Fruit fly (Drosophila melanogaster) whole organism, embryonic: ENCODE measurements around the gene MSAmiP.

Experiments used
- Bdp1 ChIP-seq: fragments of 200-800 bp; sonication (Bioruptor generic); optimal IDR thresholded peaks from 3 replicates; lab custom pipeline; 2016; ENCODE audit warnings: missing biosample characterization, missing genetic modification characterization
- CG11085 ChIP-seq: fragments of 200-800 bp; sonication (Bioruptor generic); IDR thresholded peaks from 2 replicates; pipeline ENCODE4 v1.3.6; 2022; ENCODE audit warnings: missing biosample characterization, missing genetic modification characterization
- CG11504 ChIP-seq: fragments of 200-800 bp; sonication (Bioruptor generic); optimal IDR thresholded peaks from 3 replicates; lab custom pipeline; 2019; ENCODE audit warnings: missing biosample characterization, mild to moderate bottlenecking, missing genetic modification characterization, moderate library complexity
- CG11560 ChIP-seq: fragments of 200-800 bp; sonication (Bioruptor generic); IDR thresholded peaks from 3 replicates; pipeline ENCODE4 v1.3.6; 2022; ENCODE audit warnings: missing biosample characterization, missing genetic modification characterization
- CG11695 ChIP-seq: fragments of 200-800 bp; sonication (Bioruptor generic); IDR thresholded peaks from 3 replicates; pipeline ENCODE4 v1.3.6; 2022; ENCODE audit warnings: missing biosample characterization, missing genetic modification characterization
- CG12391 ChIP-seq: fragments of 200-800 bp; sonication (Bioruptor generic); optimal IDR thresholded peaks from 3 replicates; lab custom pipeline; 2018; ENCODE audit warnings: missing biosample characterization, mild to moderate bottlenecking, missing genetic modification characterization, moderate library complexity
- CG16813 ChIP-seq: fragments of 200-800 bp; sonication (Bioruptor generic); IDR thresholded peaks from 3 replicates; pipeline ENCODE4 v1.3.6; 2022; ENCODE audit warnings: missing biosample characterization, missing genetic modification characterization; ENCODE audit not compliant: partially characterized antibody
- CG30020 ChIP-seq: fragments of 200-800 bp; optimal IDR thresholded peaks from 2 replicates; lab custom pipeline; 2019; ENCODE audit warnings: missing biosample characterization, mild to moderate bottlenecking, missing genetic modification characterization, moderate library complexity
- CG33557 ChIP-seq: fragments of 200-800 bp; sonication (Bioruptor generic); optimal IDR thresholded peaks from 2 replicates; lab custom pipeline; 2019; ENCODE audit warnings: missing biosample characterization, mild to moderate bottlenecking, missing genetic modification characterization, moderate library complexity
- CG3995 ChIP-seq: fragments of 200-800 bp; sonication (Bioruptor generic); optimal IDR thresholded peaks from 3 replicates; lab custom pipeline; 2016; ENCODE audit warnings: missing biosample characterization, missing genetic modification characterization
- CG5953 ChIP-seq: fragments of 200-800 bp; sonication (Bioruptor generic); IDR thresholded peaks from 2 replicates; pipeline ENCODE4 v1.3.6; 2022; ENCODE audit warnings: missing biosample characterization, missing genetic modification characterization
- CG8478 ChIP-seq: fragments of >200 bp; optimal IDR thresholded peaks from 2 replicates; lab custom pipeline; 2018
- CG9817 ChIP-seq: fragments of 200-800 bp; sonication (Bioruptor generic); optimal IDR thresholded peaks from 2 replicates; lab custom pipeline; 2018; ENCODE audit warnings: missing biosample characterization, mild to moderate bottlenecking, missing genetic modification characterization, moderate library complexity
- Dip2 ChIP-seq: fragments of 200-800 bp; sonication (Bioruptor generic); IDR thresholded peaks from 2 replicates; pipeline ENCODE4 v1.3.6; 2022; ENCODE audit warnings: missing biosample characterization, missing genetic modification characterization
- Doc3 ChIP-seq: fragments of 200-800 bp; sonication (Bioruptor generic); IDR thresholded peaks from 3 replicates; pipeline ENCODE4 v1.3.6; 2022; ENCODE audit warnings: missing biosample characterization, missing genetic modification characterization; ENCODE audit not compliant: partially characterized antibody
- GATAe ChIP-seq: fragments of 200-800 bp; sonication (Bioruptor generic); conservative IDR thresholded peaks from 2 replicates; pipeline ENCODE4 v1.3.6; 2022; ENCODE audit warnings: missing biosample characterization, missing genetic modification characterization
- Gsc ChIP-seq: fragments of 200-800 bp; sonication (Bioruptor generic); IDR thresholded peaks from 2 replicates; pipeline ENCODE4 v1.3.6; 2022; ENCODE audit warnings: missing biosample characterization, missing genetic modification characterization
- HHEX ChIP-seq: fragments of 200-800 bp; sonication (Bioruptor generic); optimal IDR thresholded peaks from 3 replicates; lab custom pipeline; 2017; ENCODE audit warnings: missing biosample characterization, mild to moderate bottlenecking, missing genetic modification characterization, missing genetic modification reagents
- HLH3B ChIP-seq: fragments of 200-800 bp; sonication (Bioruptor generic); IDR thresholded peaks from 2 replicates; pipeline ENCODE4 v1.3.6; 2022; ENCODE audit warnings: missing biosample characterization, missing genetic modification characterization
- Hmr ChIP-seq: fragments of 200-800 bp; sonication (Bioruptor generic); optimal IDR thresholded peaks from 3 replicates; lab custom pipeline; 2017; ENCODE audit warnings: mild to moderate bottlenecking, missing biosample characterization, missing genetic modification reagents, missing genetic modification characterization
- Med ChIP-seq: fragments of 200-800 bp; sonication (Bioruptor generic); peaks from one replicate; lab custom pipeline; 2016; ENCODE audit warnings: missing biosample characterization, missing genetic modification characterization, mild to moderate bottlenecking, inconsistent platforms, moderate library complexity
- Nf-YA ChIP-seq: fragments of 200-800 bp; sonication (Bioruptor generic); IDR thresholded peaks from 2 replicates; pipeline ENCODE4 v1.3.6; 2022; ENCODE audit warnings: missing biosample characterization, missing genetic modification characterization
- NfI ChIP-seq: fragments of 200-800 bp; sonication (Bioruptor generic); optimal IDR thresholded peaks from 3 replicates; lab custom pipeline; 2018; ENCODE audit warnings: missing biosample characterization, mild to moderate bottlenecking, missing genetic modification characterization, moderate library complexity
- Ssrp ChIP-seq: fragments of 200-800 bp; sonication (Bioruptor generic); optimal IDR thresholded peaks from 2 replicates; lab custom pipeline; 2018; ENCODE audit warnings: missing biosample characterization, mild to moderate bottlenecking, missing genetic modification characterization, moderate library complexity
- Trl ChIP-seq, 3 experiments: fragments of >200 bp in 2 of 3; fragments of 200-800 bp in 1 of 3; sonication (Bioruptor generic) in 1 of 3; optimal IDR thresholded peaks; 2 replicates in 1 of 3; 3 replicates in 2 of 3; lab custom pipeline; 2016 to 2017; ENCODE audit warnings: missing biosample characterization in 1 of 3, missing genetic modification characterization in 1 of 3
- Xbp1 ChIP-seq: fragments of 200-800 bp; sonication (Bioruptor generic); optimal IDR thresholded peaks from 3 replicates; lab custom pipeline; 2016; ENCODE audit warnings: missing biosample characterization, mild to moderate bottlenecking, missing genetic modification characterization
- amos ChIP-seq: fragments of 200-800 bp; sonication (Bioruptor generic); IDR thresholded peaks from 2 replicates; pipeline ENCODE4 v1.3.6; 2022; ENCODE audit warnings: missing biosample characterization, missing genetic modification characterization; ENCODE audit not compliant: partially characterized antibody
- aop ChIP-seq: fragments of 200-800 bp; sonication (Bioruptor generic); IDR thresholded peaks from 2 replicates; pipeline ENCODE4 v1.3.6; 2022; ENCODE audit warnings: missing biosample characterization, missing genetic modification characterization
- ase ChIP-seq: fragments of 200-800 bp; sonication (Bioruptor generic); IDR thresholded peaks from 3 replicates; pipeline ENCODE4 v1.3.6; 2022; ENCODE audit warnings: missing biosample characterization, missing genetic modification characterization
- bigmax ChIP-seq: fragments of 200-800 bp; sonication (Bioruptor generic); optimal IDR thresholded peaks from 2 replicates; lab custom pipeline; 2018; ENCODE audit warnings: missing biosample characterization, mild to moderate bottlenecking, missing genetic modification characterization
- br ChIP-seq: fragments of >200 bp; optimal IDR thresholded peaks from 2 replicates; lab custom pipeline; 2017
- caup ChIP-seq: fragments of 200-800 bp; sonication (Bioruptor generic); optimal IDR thresholded peaks from 3 replicates; lab custom pipeline; 2017; ENCODE audit warnings: missing biosample characterization, mild to moderate bottlenecking, missing genetic modification characterization, moderate library complexity; ENCODE audit not compliant: severe bottlenecking
- chinmo ChIP-seq: fragments of 200-800 bp; sonication (Bioruptor generic); IDR thresholded peaks from 4 replicates; pipeline ENCODE4 v1.3.6; 2022; ENCODE audit warnings: missing biosample characterization, missing genetic modification characterization; ENCODE audit not compliant: partially characterized antibody
- danr ChIP-seq: fragments of 200-800 bp; sonication (Bioruptor generic); IDR thresholded peaks from 2 replicates; pipeline ENCODE4 v1.3.6; 2022; ENCODE audit warnings: missing biosample characterization, missing genetic modification characterization
- dati ChIP-seq: fragments of 200-800 bp; sonication (Bioruptor generic); IDR thresholded peaks from 2 replicates; pipeline ENCODE4 v1.3.6; 2022; ENCODE audit warnings: missing biosample characterization, missing genetic modification characterization
- dpn ChIP-seq, 2 experiments: fragments of 200-800 bp; sonication (Bioruptor generic); optimal IDR thresholded peaks; 3 replicates each; lab custom pipeline; 2016; ENCODE audit warnings: missing biosample characterization in 2 of 2, missing genetic modification characterization in 2 of 2
- fd102C ChIP-seq: fragments of 200-800 bp; sonication (Bioruptor generic); optimal IDR thresholded peaks from 2 replicates; lab custom pipeline; 2018; ENCODE audit warnings: missing biosample characterization, mild to moderate bottlenecking, missing genetic modification characterization, moderate library complexity
- fru ChIP-seq: fragments of >200 bp; optimal IDR thresholded peaks from 2 replicates; lab custom pipeline; 2017
- her ChIP-seq: fragments of 200-800 bp; sonication (Bioruptor generic); optimal IDR thresholded peaks from 2 replicates; lab custom pipeline; 2016; ENCODE audit warnings: missing biosample characterization, missing genetic modification characterization
- hth ChIP-seq: fragments of >200 bp; optimal IDR thresholded peaks from 2 replicates; lab custom pipeline; 2017; ENCODE audit warnings: inconsistent platforms
- jigr1 ChIP-seq: fragments of 200-800 bp; sonication (Bioruptor generic); IDR thresholded peaks from 3 replicates; pipeline ENCODE4 v1.3.6; 2022; ENCODE audit warnings: missing biosample characterization, missing genetic modification characterization
- lola ChIP-seq, 3 experiments: fragments of >200 bp in 2 of 3; fragments of 200-800 bp in 1 of 3; sonication (Bioruptor generic) in 1 of 3; optimal IDR thresholded peaks; 2 replicates each; lab custom pipeline; 2017 to 2019; ENCODE audit warnings: missing biosample characterization in 3 of 3, missing genetic modification characterization in 3 of 3, mild to moderate bottlenecking in 1 of 3, moderate library complexity in 1 of 3
- org-1 ChIP-seq: fragments of 200-800 bp; sonication (Bioruptor generic); optimal IDR thresholded peaks from 2 replicates; lab custom pipeline; 2017; ENCODE audit warnings: missing biosample characterization, missing genetic modification characterization
- phol ChIP-seq: fragments of 200-800 bp; sonication (Bioruptor generic); optimal IDR thresholded peaks from 3 replicates; lab custom pipeline; 2018; ENCODE audit warnings: missing biosample characterization, mild to moderate bottlenecking, missing genetic modification characterization, moderate library complexity
- sens ChIP-seq: fragments of 200-800 bp; sonication (Bioruptor generic); peaks from one replicate; lab custom pipeline; 2016; ENCODE audit warnings: missing biosample characterization, missing genetic modification characterization
- sisA ChIP-seq: fragments of 200-800 bp; sonication (Bioruptor generic); IDR thresholded peaks from 2 replicates; pipeline ENCODE4 v1.3.6; 2022; ENCODE audit warnings: missing biosample characterization, missing genetic modification characterization
- tgo ChIP-seq: fragments of 200-800 bp; sonication (Bioruptor generic); IDR thresholded peaks from 3 replicates; pipeline ENCODE4 v1.3.6; 2022; ENCODE audit warnings: missing biosample characterization, missing genetic modification characterization
- toy ChIP-seq: fragments of 200-800 bp; sonication (Bioruptor generic); IDR thresholded peaks from 2 replicates; pipeline ENCODE4 v1.3.6; 2022; ENCODE audit warnings: missing biosample characterization, missing genetic modification characterization
- z ChIP-seq: fragments of 200-800 bp; sonication (Bioruptor generic); IDR thresholded peaks from 3 replicates; pipeline ENCODE4 v1.3.6; 2022; ENCODE audit warnings: missing biosample characterization, missing genetic modification characterization

The MSAmiP gene

DNA sequence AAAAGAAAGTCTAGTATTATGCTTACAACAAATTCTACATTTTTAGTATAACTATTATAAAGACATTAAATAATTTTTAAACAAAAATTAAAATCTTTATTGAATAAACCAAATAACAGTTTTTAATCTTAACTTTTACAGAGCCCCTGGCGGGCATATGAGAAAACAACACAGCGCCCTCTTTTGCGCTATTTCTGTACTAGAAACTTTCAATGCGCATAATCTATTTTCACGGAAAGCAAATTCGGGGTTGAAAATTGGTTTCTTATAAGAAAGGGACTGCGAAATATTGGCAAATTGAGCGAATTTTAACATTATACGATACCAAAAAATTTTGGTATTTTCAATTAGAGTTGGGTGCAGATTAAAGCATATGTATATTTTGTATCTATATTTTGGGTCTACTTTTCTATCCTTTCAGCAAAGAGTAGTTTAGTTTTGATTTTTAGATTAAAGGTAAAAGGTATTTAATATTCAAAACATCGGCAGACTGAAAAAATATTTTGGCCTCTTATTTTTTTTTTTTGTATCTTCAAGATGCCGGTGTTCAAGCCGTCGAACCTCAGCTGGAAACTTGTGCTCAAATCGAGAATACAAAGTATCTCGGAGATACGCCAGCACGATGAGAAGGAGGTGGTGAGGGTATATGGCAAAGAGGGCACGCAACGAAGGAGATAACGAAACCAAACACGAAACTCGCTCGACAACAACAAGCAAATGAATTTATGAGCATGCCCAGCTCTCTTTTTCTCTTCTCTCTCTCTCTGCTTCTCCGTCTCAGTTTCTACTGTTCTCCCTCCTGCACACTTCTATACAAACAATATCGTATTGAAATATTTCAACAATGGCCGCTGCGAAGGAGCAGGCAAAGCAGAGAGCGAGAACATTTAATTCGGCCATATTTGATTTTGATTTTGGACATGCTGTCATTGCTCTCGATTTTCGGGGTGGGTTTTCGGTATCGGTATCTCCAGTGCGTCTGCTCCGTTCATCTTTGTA is 38.8 kb downstream of the MSAmiP start (continued):
- TF ChIP-seq CG30020 (tag; lab: Kevin White, UChicago) = no peak
- peak; percentile 65; the same call in 2 of the 3 replicates for TF ChIP-seq z
- no peak for TF ChIP-seq br (lab: Kevin White, UChicago)
- TF ChIP-seq Bdp1 (GFP tag; lab: Kevin White, UChicago) = no peak
- TF ChIP-seq sisA = no peak
- TF ChIP-seq Gsc = no peak
- TF ChIP-seq CG5953 = no peak
- TF ChIP-seq GATAe = no peak
- TF ChIP-seq CG11504 = peak; percentile 32
- no peak for TF ChIP-seq fru
- no peak for TF ChIP-seq HHEX
- TF ChIP-seq amos (GFP tag; lab: Robert Waterston, UW) = no peak
- peak; percentile 62 for TF ChIP-seq Xbp1
- TF ChIP-seq aop = no peak
- TF ChIP-seq Nf-YA (GFP tag; lab: Robert Waterston, UW) = no peak
- no peak for TF ChIP-seq CG16813 (GFP tag; lab: Robert Waterston, UW)
- no peak for TF ChIP-seq Dip2 (GFP tag; lab: Robert Waterston, UW)
- no peak for TF ChIP-seq her
- no peak for TF ChIP-seq CG8478 (lab: Kevin White, UChicago)
- no peak for TF ChIP-seq toy (GFP tag; lab: Robert Waterston, UW)
- no peak for TF ChIP-seq CG33557 (GFP tag; lab: Kevin White, UChicago)
- peak; percentile 36 for TF ChIP-seq Med (GFP tag; lab: Kevin White, UChicago)
- TF ChIP-seq CG11695 (GFP tag; lab: Robert Waterston, UW) = no peak
- peak; percentile 18 for TF ChIP-seq NfI (GFP tag; lab: Kevin White, UChicago)
- TF ChIP-seq lola (GFP tag; optimal IDR thresholded peaks at IDR 0.05; lab: Kevin White, UChicago) = no peak
- no peak for TF ChIP-seq CG11560 (tag; lab: Robert Waterston, UW)
- TF ChIP-seq sens (GFP tag; lab: Kevin White, UChicago) = peak; percentile 78
- no peak for TF ChIP-seq Hmr
- peak; percentile 74; the same call in 1 of the 4 replicates for TF ChIP-seq chinmo (GFP tag; lab: Robert Waterston, UW)
- peak; percentile 7 for TF ChIP-seq CG12391 (tag; lab: Kevin White, UChicago)
- TF ChIP-seq dati = no peak
- no peak for TF ChIP-seq fd102C (GFP tag; lab: Kevin White, UChicago)
- TF ChIP-seq Trl (optimal IDR thresholded peaks at IDR 0.05; lab: Kevin White, UChicago) = peak; percentile 87 to 88
- no peak for TF ChIP-seq Trl (GFP tag; optimal IDR thresholded peaks at IDR 0.05; lab: Kevin White, UChicago)
- TF ChIP-seq CG9817 (tag; lab: Kevin White, UChicago) = peak; percentile 30
- no peak for TF ChIP-seq Doc3
- no peak for TF ChIP-seq org-1 (GFP tag; lab: Kevin White, UChicago)
- TF ChIP-seq phol = peak; percentile 78
- TF ChIP-seq dpn (GFP tag; optimal IDR thresholded peaks at IDR 0.05; lab: Kevin White, UChicago) = no peak
- no peak for TF ChIP-seq Ssrp (tag; lab: Kevin White, UChicago)
- TF ChIP-seq CG11085 = no peak
- TF ChIP-seq tgo (GFP tag; lab: Robert Waterston, UW) = no peak; the same call in 2 of the 3 replicates
- no peak for TF ChIP-seq bigmax (GFP tag; lab: Kevin White, UChicago)
- TF ChIP-seq caup (GFP tag; lab: Kevin White, UChicago) = no peak
- no peak for TF ChIP-seq jigr1 (GFP tag; lab: Robert Waterston, UW)
- TF ChIP-seq danr (GFP tag; lab: Robert Waterston, UW) = no peak
- TF ChIP-seq ase (GFP tag; lab: Robert Waterston, UW) = 0 out of 3 replicates have a peak, but pooled peaks have one; percentile 15
- TF ChIP-seq hth (lab: Kevin White, UChicago) = no peak
- no peak for TF ChIP-seq HLH3B (GFP tag; lab: Robert Waterston, UW)
- no peak for TF ChIP-seq CG3995 (GFP tag; lab: Kevin White, UChicago)
